Worm (Caenorhabditis elegans): ENCODE measurements around the gene ubh-4.

The ubh-4 gene

DNA sequence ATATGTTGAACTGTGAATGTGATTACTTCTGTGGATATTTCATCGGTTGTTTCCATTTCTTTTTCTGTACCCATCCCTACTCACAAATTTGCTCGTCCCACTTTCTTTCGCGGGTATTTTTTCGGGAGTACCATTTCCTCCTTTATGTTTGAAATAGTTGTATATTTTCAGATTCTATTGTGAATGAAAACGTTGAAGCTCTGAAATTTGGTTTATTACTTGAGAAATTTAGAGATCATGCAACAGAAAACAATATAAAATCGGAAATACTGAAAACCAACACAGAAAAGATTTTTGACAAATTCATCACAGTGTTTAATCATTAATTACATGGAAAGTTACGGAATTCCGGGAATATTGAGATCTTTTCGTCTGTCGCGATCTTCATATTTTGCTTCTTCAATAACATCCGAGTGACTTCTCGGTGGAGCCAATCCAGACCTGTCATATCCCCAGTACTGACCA is 18.8 kb downstream of the ubh-4 start:
- TF ChIP-seq ZK546.5 (tag; optimal IDR thresholded peaks at IDR 0.05) (no peak), elt-2 (tag; optimal IDR thresholded peaks at IDR 0.05) (peak; percentile 6), nhr-237 (tag; optimal IDR thresholded peaks at IDR 0.05) (no peak), jun-1 (tag; optimal IDR thresholded peaks at IDR 0.05) (no peak), ztf-4 (tag; optimal IDR thresholded peaks at IDR 0.05) (peak; percentile 73), ama-1 (optimal IDR thresholded peaks at IDR 0.05) (peak; percentile 42), nhr-25 (tag; optimal IDR thresholded peaks at IDR 0.05) (peak; percentile 21), nhr-23 (tag; optimal IDR thresholded peaks at IDR 0.05) (peak; percentile 6), nhr-76 (tag; optimal IDR thresholded peaks at IDR 0.05) (no peak), nhr-43 (tag; optimal IDR thresholded peaks at IDR 0.05; ENCODE audit: poor library complexity, severe bottlenecking) (peak; percentile 34)

ce11 chrII:8017380-8017779 is 22.0 kb downstream of the ubh-4 start, which contains the start of gene zyg-11:
zyg-11 (plus strand) TSS chrII:8017680.
- TF ChIP-seq pha-4 (tag; optimal IDR thresholded peaks at IDR 0.05): peak; percentile 7
- TF ChIP-seq lin-15B (tag; optimal IDR thresholded peaks at IDR 0.05): peak; percentile 63
- TF ChIP-seq unc-62 (GFP tag; optimal IDR thresholded peaks at IDR 0.05): no peak

DNA sequence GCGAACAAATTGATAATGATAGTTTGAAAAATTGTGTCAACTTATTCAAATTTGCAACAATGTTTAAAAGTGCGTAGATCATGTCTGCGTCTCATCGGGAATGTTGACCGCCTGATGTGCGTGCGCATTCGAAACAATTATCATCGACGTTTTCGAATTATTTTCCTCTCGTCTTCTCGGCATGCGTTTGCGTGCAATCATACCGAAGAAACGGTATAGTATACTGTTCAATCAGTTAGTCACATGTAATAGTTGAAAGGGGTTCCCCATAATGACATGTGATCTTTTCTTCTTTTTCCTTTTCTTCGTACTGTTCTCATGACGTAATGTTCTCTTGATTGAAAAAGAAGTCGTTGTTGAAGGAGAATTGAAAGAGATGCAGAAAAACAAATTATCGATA is 22.6 kb downstream of the ubh-4 start:
- TF ChIP-seq lsy-12 (tag; optimal IDR thresholded peaks at IDR 0.05) (peak; percentile 77), eor-1 (tag; optimal IDR thresholded peaks at IDR 0.05) (no peak), snpc-4 (tag; optimal IDR thresholded peaks at IDR 0.05) (no peak), unc-62 (GFP tag; optimal IDR thresholded peaks at IDR 0.05) (no peak), aly-2 (tag; optimal IDR thresholded peaks at IDR 0.05) (no peak), hmg-11 (tag; optimal IDR thresholded peaks at IDR 0.05) (no peak), lin-15B (tag; optimal IDR thresholded peaks at IDR 0.05) (no peak), fkh-10 (GFP tag; optimal IDR thresholded peaks at IDR 0.05) (no peak), ZK546.5 (tag; optimal IDR thresholded peaks at IDR 0.05) (no peak), ceh-28 (tag; optimal IDR thresholded peaks at IDR 0.05) (peak; percentile 34), fkh-2 (tag; optimal IDR thresholded peaks at IDR 0.05) (no peak), nhr-67 (tag; optimal IDR thresholded peaks at IDR 0.05) (no peak), elt-2 (tag; optimal IDR thresholded peaks at IDR 0.05) (peak; percentile 89), ztf-11 (tag; optimal IDR thresholded peaks at IDR 0.05) (no peak), nhr-77 (tag; optimal IDR thresholded peaks at IDR 0.05) (no peak), ceh-16 (tag; optimal IDR thresholded peaks at IDR 0.05) (no peak), jun-1 (tag; optimal IDR thresholded peaks at IDR 0.05) (peak; percentile 83), mdl-1 (tag; optimal IDR thresholded peaks at IDR 0.05) (peak; percentile 73), sea-2 (GFP tag; optimal IDR thresholded peaks at IDR 0.05) (no peak), nhr-43 (tag; optimal IDR thresholded peaks at IDR 0.05; ENCODE audit: poor library complexity, severe bottlenecking) (peak; percentile 91), ama-1 (optimal IDR thresholded peaks at IDR 0.05) (peak; percentile 57), nhr-12 (tag; optimal IDR thresholded peaks at IDR 0.05) (no peak), fos-1 (tag; optimal IDR thresholded peaks at IDR 0.05) (no peak), ztf-4 (tag; optimal IDR thresholded peaks at IDR 0.05) (no peak), zag-1 (tag; optimal IDR thresholded peaks at IDR 0.05) (no peak), pha-4 (tag; optimal IDR thresholded peaks at IDR 0.05) (peak; percentile 32), ceh-9 (tag; optimal IDR thresholded peaks at IDR 0.05) (no peak), nhr-76 (tag; optimal IDR thresholded peaks at IDR 0.05) (no peak), egl-5 (tag; optimal IDR thresholded peaks at IDR 0.05) (no peak), pqm-1 (tag; optimal IDR thresholded peaks at IDR 0.05) (peak; percentile 96), elt-1 (tag; optimal IDR thresholded peaks at IDR 0.05) (no peak), nhr-23 (tag; optimal IDR thresholded peaks at IDR 0.05) (peak; percentile 96), egl-27 (tag; optimal IDR thresholded peaks at IDR 0.05) (no peak), skn-1 (tag; optimal IDR thresholded peaks at IDR 0.05) (no peak), nhr-25 (tag; optimal IDR thresholded peaks at IDR 0.05) (peak; percentile 93), daf-12 (tag; optimal IDR thresholded peaks at IDR 0.05) (no peak), R02D3.7 (tag; optimal IDR thresholded peaks at IDR 0.05) (no peak), ceh-82 (tag; optimal IDR thresholded peaks at IDR 0.05) (no peak), nhr-11 (tag; optimal IDR thresholded peaks at IDR 0.05) (no peak), nhr-28 (tag; optimal IDR thresholded peaks at IDR 0.05) (no peak), nhr-237 (tag; optimal IDR thresholded peaks at IDR 0.05) (no peak), lin-39 (tag; optimal IDR thresholded peaks at IDR 0.05) (no peak), mml-1 (tag; optimal IDR thresholded peaks at IDR 0.05) (no peak), nfya-1 (tag; optimal IDR thresholded peaks at IDR 0.05; ENCODE audit: insufficient read depth) (peak; percentile 49), unc-39 (tag; optimal IDR thresholded peaks at IDR 0.05) (no peak), tbx-2 (tag; optimal IDR thresholded peaks at IDR 0.05) (peak; percentile 26), elt-3 (tag; optimal IDR thresholded peaks at IDR 0.05) (peak in 2 of 3 experiments; percentile 46 to 59)
